Worm (Caenorhabditis elegans) whole organism, L3 larva: ENCODE data around the gene irld-56.
A peak's percentile ranks its signal among the peaks of the same experiment; 100 is the strongest.

Experiments used
- R02D3.7 ChIP-seq: fragments of 150-350 bp; optimal IDR thresholded peaks from 2 replicates; lab custom pipeline; 2014; ENCODE audit warnings: missing biosample characterization, missing genetic modification characterization
- ZK546.5 ChIP-seq: sonication (generic microtip); optimal IDR thresholded peaks from 2 replicates; lab custom pipeline; 2017; ENCODE audit warnings: missing biosample characterization, missing genetic modification characterization
- aly-2 ChIP-seq: fragments of 150-350 bp; optimal IDR thresholded peaks from 2 replicates; lab custom pipeline; 2014; ENCODE audit warnings: missing biosample characterization, missing genetic modification characterization
- ama-1 ChIP-seq: fragments of 150-350 bp; optimal IDR thresholded peaks from 2 replicates; lab custom pipeline; 2018
- ceh-16 ChIP-seq: sonication (generic microtip); optimal IDR thresholded peaks from 2 replicates; lab custom pipeline; 2017; ENCODE audit warnings: missing biosample characterization, missing genetic modification characterization
- ceh-28 ChIP-seq: fragments of 150-350 bp; optimal IDR thresholded peaks from 2 replicates; lab custom pipeline; 2014; ENCODE audit warnings: missing biosample characterization, missing genetic modification reagents, missing genetic modification characterization
- ceh-9 ChIP-seq: sonication (generic microtip); optimal IDR thresholded peaks from 2 replicates; lab custom pipeline; 2018; ENCODE audit warnings: missing biosample characterization, missing genetic modification characterization
- daf-12 ChIP-seq: fragments of 150-350 bp; optimal IDR thresholded peaks from 2 replicates; lab custom pipeline; 2014; ENCODE audit warnings: missing biosample characterization, missing genetic modification reagents, missing genetic modification characterization
- egl-27 ChIP-seq: sonication (generic microtip); optimal IDR thresholded peaks from 4 replicates; lab custom pipeline; 2017; ENCODE audit warnings: missing biosample characterization, missing genetic modification reagents, missing genetic modification characterization
- egl-5 ChIP-seq: fragments of 150-350 bp; optimal IDR thresholded peaks from 2 replicates; lab custom pipeline; 2017; ENCODE audit warnings: missing biosample characterization, missing genetic modification reagents, missing genetic modification characterization, inconsistent platforms
- elt-1 ChIP-seq: fragments of 150-350 bp; optimal IDR thresholded peaks from 2 replicates; lab custom pipeline; 2014; ENCODE audit warnings: missing biosample characterization, missing genetic modification characterization
- elt-2 ChIP-seq: sonication (generic microtip); optimal IDR thresholded peaks from 2 replicates; lab custom pipeline; 2016; ENCODE audit warnings: missing genetic modification reagents, mild to moderate bottlenecking, missing genetic modification characterization, missing compliant biosample characterization
- eor-1 ChIP-seq, 2 experiments: fragments of 150-350 bp; optimal IDR thresholded peaks; 2 replicates each; lab custom pipeline; 2014 to 2018; ENCODE audit warnings: missing biosample characterization in 2 of 2, missing genetic modification characterization in 2 of 2
- fkh-10 ChIP-seq: sonication (generic microtip); optimal IDR thresholded peaks from 2 replicates; lab custom pipeline; 2017; ENCODE audit warnings: missing biosample characterization, missing genetic modification reagents, missing genetic modification characterization
- fkh-2 ChIP-seq: fragments of 150-350 bp; optimal IDR thresholded peaks from 2 replicates; lab custom pipeline; 2014; ENCODE audit warnings: missing biosample characterization, missing genetic modification reagents, missing genetic modification characterization
- fos-1 ChIP-seq: fragments of 150-350 bp; optimal IDR thresholded peaks from 2 replicates; lab custom pipeline; 2014; ENCODE audit warnings: missing biosample characterization, missing genetic modification characterization
- hmg-11 ChIP-seq: sonication (generic microtip); optimal IDR thresholded peaks from 2 replicates; lab custom pipeline; 2016; ENCODE audit warnings: missing genetic modification characterization, missing compliant biosample characterization
- jun-1 ChIP-seq: fragments of 150-350 bp; optimal IDR thresholded peaks from 2 replicates; lab custom pipeline; 2014; ENCODE audit warnings: missing biosample characterization, missing genetic modification reagents, missing genetic modification characterization
- lin-15B ChIP-seq: fragments of 150-350 bp; optimal IDR thresholded peaks from 2 replicates; lab custom pipeline; 2014; ENCODE audit warnings: missing biosample characterization, missing genetic modification characterization
- lsy-12 ChIP-seq: sonication (generic microtip); optimal IDR thresholded peaks from 2 replicates; lab custom pipeline; 2016; ENCODE audit warnings: mild to moderate bottlenecking, missing genetic modification characterization, missing compliant biosample characterization
- mdl-1 ChIP-seq: fragments of 150-350 bp; optimal IDR thresholded peaks from 2 replicates; lab custom pipeline; 2014; ENCODE audit warnings: missing biosample characterization, missing genetic modification characterization
- mml-1 ChIP-seq: fragments of 150-350 bp; sonication (generic microtip); optimal IDR thresholded peaks from 3 replicates; lab custom pipeline; 2014; ENCODE audit warnings: missing biosample characterization, missing genetic modification characterization
- nfya-1 ChIP-seq: sonication (generic microtip); optimal IDR thresholded peaks from 2 replicates; lab custom pipeline; 2017; ENCODE audit warnings: missing genetic modification characterization, mild to moderate bottlenecking, missing compliant biosample characterization, antibody characterized with exemption, moderate library complexity; ENCODE audit not compliant: insufficient read depth
- nhr-12 ChIP-seq: fragments of 150-350 bp; optimal IDR thresholded peaks from 2 replicates; lab custom pipeline; 2014; ENCODE audit warnings: missing biosample characterization, missing genetic modification characterization
- nhr-237 ChIP-seq: fragments of 150-350 bp; optimal IDR thresholded peaks from 2 replicates; lab custom pipeline; 2014; ENCODE audit warnings: missing biosample characterization, missing genetic modification characterization
- nhr-25 ChIP-seq: sonication (generic microtip); optimal IDR thresholded peaks from 2 replicates; lab custom pipeline; 2017; ENCODE audit warnings: missing biosample characterization, missing genetic modification characterization
- nhr-43 ChIP-seq: sonication (generic microtip); optimal IDR thresholded peaks from 2 replicates; lab custom pipeline; 2016; ENCODE audit warnings: mild to moderate bottlenecking, missing genetic modification characterization, missing compliant biosample characterization; ENCODE audit not compliant: poor library complexity, severe bottlenecking
- nhr-67 ChIP-seq: fragments of 150-350 bp; optimal IDR thresholded peaks from 2 replicates; lab custom pipeline; 2014; ENCODE audit warnings: missing biosample characterization, missing genetic modification characterization
- nhr-76 ChIP-seq: fragments of 150-350 bp; sonication (generic microtip); optimal IDR thresholded peaks from 5 replicates; lab custom pipeline; 2014; ENCODE audit warnings: missing biosample characterization, missing genetic modification characterization
- nhr-77 ChIP-seq: fragments of 150-350 bp; optimal IDR thresholded peaks from 2 replicates; lab custom pipeline; 2014; ENCODE audit warnings: missing biosample characterization, missing genetic modification characterization
- pha-4 ChIP-seq: fragments of 150-350 bp; optimal IDR thresholded peaks from 2 replicates; lab custom pipeline; 2014; ENCODE audit warnings: missing biosample characterization, missing genetic modification reagents, missing genetic modification characterization
- sea-2 ChIP-seq: fragments of 150-350 bp; sonication (generic microtip); optimal IDR thresholded peaks from 4 replicates; lab custom pipeline; 2014; ENCODE audit warnings: missing biosample characterization, missing genetic modification reagents, missing genetic modification characterization
- skn-1 ChIP-seq: fragments of 150-350 bp; optimal IDR thresholded peaks from 2 replicates; lab custom pipeline; 2014; ENCODE audit warnings: missing biosample characterization, missing genetic modification characterization
- snpc-4 ChIP-seq: fragments of 150-350 bp; optimal IDR thresholded peaks from 2 replicates; lab custom pipeline; 2014; ENCODE audit warnings: missing biosample characterization, missing genetic modification characterization
- tbx-2 ChIP-seq: sonication (generic microtip); optimal IDR thresholded peaks from 2 replicates; lab custom pipeline; 2016; ENCODE audit warnings: mild to moderate bottlenecking, missing genetic modification characterization, missing compliant biosample characterization
- unc-62 ChIP-seq: fragments of 150-350 bp; sonication (generic microtip); optimal IDR thresholded peaks from 4 replicates; lab custom pipeline; 2014; ENCODE audit warnings: missing biosample characterization, missing genetic modification reagents, missing genetic modification characterization
- zag-1 ChIP-seq: fragments of 150-350 bp; optimal IDR thresholded peaks from 2 replicates; lab custom pipeline; 2014; ENCODE audit warnings: missing biosample characterization, missing genetic modification characterization
- ztf-4 ChIP-seq: fragments of 150-350 bp; optimal IDR thresholded peaks from 2 replicates; lab custom pipeline; 2014; ENCODE audit warnings: missing biosample characterization, missing genetic modification characterization

Gene irld-56

ce11 chrIV:14033752-14034570 is 14.2 kb upstream of the irld-56 start (continued):
- TF ChIP-seq ZK546.5 (tag; lab: Kevin White, UChicago) (no peak), ama-1 (lab: Kevin White, UChicago) (peak; percentile 100), nhr-77 (tag; lab: Kevin White, UChicago) (no peak), fkh-10 (peak; percentile 57), lin-15B (tag; lab: Kevin White, UChicago) (peak; percentile 71), aly-2 (tag; lab: Kevin White, UChicago) (peak; percentile 87), snpc-4 (tag; lab: Kevin White, UChicago) (no peak), egl-5 (tag; lab: Kevin White, UChicago) (peak; percentile 51), R02D3.7 (tag; lab: Kevin White, UChicago) (peak; percentile 42), jun-1 (tag; lab: Kevin White, UChicago) (no peak), eor-1 (tag; optimal IDR thresholded peaks at IDR 0.05; lab: Kevin White, UChicago) (no peak), skn-1 (tag; lab: Kevin White, UChicago) (peak; percentile 81), nhr-237 (tag; lab: Kevin White, UChicago) (no peak), unc-62 (peak; percentile 5), egl-27 (tag; lab: Kevin White, UChicago) (no peak), nhr-67 (peak; percentile 64), nhr-43 (tag; lab: Kevin White, UChicago) (peak; percentile 85)
- TF ChIP-seq, all 47 proteins: peak for 27

DNA sequence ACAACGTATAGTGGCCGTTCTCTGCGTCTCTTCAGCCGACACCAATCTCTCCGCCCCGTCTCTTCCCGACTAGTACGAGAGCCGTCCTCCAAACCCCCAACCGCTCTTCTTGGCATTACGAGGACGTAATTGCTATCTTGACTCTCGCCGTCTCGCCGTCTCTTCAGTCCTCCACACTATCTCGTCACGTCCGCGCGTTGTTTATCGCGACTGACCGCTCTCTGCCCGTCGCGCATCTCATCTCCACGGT is 13.6 kb upstream of the irld-56 start:
- TF ChIP-seq ztf-4 (no peak), pha-4 (tag; lab: Kevin White, UChicago) (no peak), lin-15B (tag; lab: Kevin White, UChicago) (no peak), mml-1 (tag; lab: Kevin White, UChicago) (no peak), snpc-4 (tag; lab: Kevin White, UChicago) (peak; percentile 61), zag-1 (tag; lab: Kevin White, UChicago) (no peak), fkh-10 (no peak), hmg-11 (tag; lab: Kevin White, UChicago) (peak; percentile 78), mdl-1 (tag; lab: Kevin White, UChicago) (no peak), nhr-67 (no peak), jun-1 (tag; lab: Kevin White, UChicago) (no peak), nhr-12 (tag; lab: Kevin White, UChicago) (no peak), nhr-43 (tag; lab: Kevin White, UChicago) (no peak), fkh-2 (tag; lab: Kevin White, UChicago) (peak; percentile 83), elt-1 (tag; lab: Kevin White, UChicago) (no peak), R02D3.7 (tag; lab: Kevin White, UChicago) (no peak), daf-12 (no peak), lsy-12 (tag; lab: Kevin White, UChicago) (no peak), fos-1 (tag; lab: Kevin White, UChicago) (no peak), nhr-25 (tag; lab: Kevin White, UChicago) (peak; percentile 38), nhr-77 (tag; lab: Kevin White, UChicago) (no peak), eor-1 (tag; optimal IDR thresholded peaks at IDR 0.05; lab: Kevin White, UChicago) (no peak), skn-1 (tag; lab: Kevin White, UChicago) (no peak), nhr-237 (tag; lab: Kevin White, UChicago) (no peak), ZK546.5 (tag; lab: Kevin White, UChicago) (no peak), tbx-2 (tag; lab: Kevin White, UChicago) (no peak), ama-1 (lab: Kevin White, UChicago) (no peak), elt-2 (tag; lab: Kevin White, UChicago) (peak; percentile 71), ceh-16 (tag; lab: Kevin White, UChicago) (no peak), sea-2 (GFP tag; lab: Kevin White, UChicago) (peak; percentile 13), nfya-1 (tag; lab: Kevin White, UChicago) (no peak), egl-27 (tag; lab: Kevin White, UChicago) (no peak), egl-5 (tag; lab: Kevin White, UChicago) (no peak), unc-62 (no peak), ceh-28 (no peak), nhr-76 (tag; lab: Kevin White, UChicago) (no peak), ceh-9 (tag; lab: Kevin White, UChicago) (no peak)
